Fruit fly (Drosophila melanogaster) ovary, adult (tissue): ENCODE measurements around the gene Taf1.

ENCODE experiments used
- CG17801 ChIP-seq: fragments of 200-800 bp; optimal IDR thresholded peaks from 2 replicates; lab custom pipeline; 2019; ENCODE audit warnings: missing biosample characterization, mild to moderate bottlenecking, missing genetic modification characterization, moderate library complexity; ENCODE audit not compliant: partially characterized antibody

The Taf1 gene

dm6 chr3R:6692432-6692831 lies 45.7 kb downstream of the Taf1 start, which contains the start of gene Ccp84Ad:
Gene Ccp84Ad (plus strand): TSS chr3R:6692732.
- TF ChIP-seq CG17801 (GFP tag; lab: Kevin White, UChicago): no peak

- TF ChIP-seq CG17801 (GFP tag; lab: Kevin White, UChicago): no peak
Measured at dm6 chr3R:6696221-6696749, 49.6 kb downstream of the Taf1 start, which contains the start of gene Ccp84Ac. Gene Ccp84Ac (minus strand): TSS chr3R:6696271.

dm6 chr3R:6702777-6703176 lies 56.1 kb downstream of the Taf1 start, which contains the start of gene Ccp84Ab:
Gene Ccp84Ab (minus strand): TSS chr3R:6702877.
- TF ChIP-seq CG17801 (GFP tag; lab: Kevin White, UChicago): no peak

DNA sequence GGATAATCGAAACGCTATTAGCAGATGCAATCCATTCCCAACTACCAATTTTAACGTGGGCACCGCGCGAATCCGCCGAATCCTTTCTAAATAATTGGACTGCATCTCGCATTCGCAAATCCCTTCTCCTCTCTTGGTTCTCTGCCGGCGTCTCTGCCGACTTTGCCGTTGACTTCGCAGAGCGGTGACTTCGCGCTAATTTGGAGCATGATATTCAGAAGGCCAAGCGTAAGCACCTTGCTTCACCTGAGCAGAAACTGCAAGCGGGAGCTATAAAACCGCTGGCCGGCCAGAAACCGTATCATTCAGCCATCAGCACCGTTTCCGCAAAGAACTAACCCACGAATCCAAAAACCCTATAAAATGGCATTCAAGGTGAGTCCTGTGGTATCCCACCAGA lies 57.1 kb downstream of the Taf1 start, which contains the start of gene Ccp84Aa:
TSS of gene Ccp84Aa (plus strand) at position 301 of the 400 bp plus-strand sequence.
- TF ChIP-seq CG17801 (GFP tag; lab: Kevin White, UChicago): no peak
